Fruit fly (Drosophila melanogaster) whole organism: ENCODE data around the gene Eig71Ei.

ENCODE experiments used
- CG8478 ChIP-seq: fragments of >200 bp; optimal IDR thresholded peaks from 2 replicates; lab custom pipeline; 2018; ENCODE audit warnings: inconsistent platforms
- psq ChIP-seq: fragments of >200 bp; optimal IDR thresholded peaks from 2 replicates; lab custom pipeline; 2017

DNA sequence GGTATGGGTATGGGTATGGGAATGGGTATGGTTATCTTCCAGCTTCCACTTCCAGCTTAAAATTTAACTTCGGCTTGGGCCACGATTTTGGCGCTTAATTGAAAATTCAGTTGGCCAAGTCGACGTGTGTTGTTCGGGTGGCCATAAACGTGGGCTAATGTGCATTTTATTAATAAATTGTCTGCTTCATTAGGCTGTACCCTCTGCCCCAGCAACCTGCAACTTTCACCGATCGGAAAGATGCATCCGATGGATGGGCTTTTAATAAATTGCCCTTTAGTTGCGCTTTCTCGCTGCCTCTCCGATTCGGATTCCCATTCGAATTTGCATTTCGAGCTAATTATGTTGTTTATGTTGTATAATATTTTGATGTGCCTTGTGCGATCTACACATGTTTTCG lies 35.7 kb downstream of the Eig71Ei start:
- no peak for TF ChIP-seq psq (lab: Kevin White, UChicago)
- TF ChIP-seq CG8478 (lab: Kevin White, UChicago) = no peak
